Worm (Caenorhabditis elegans) whole organism, mixed stage, embryonic: ENCODE data around the gene clec-207.

Source experiments
- elt-1 ChIP-seq: sonication (generic microtip); optimal IDR thresholded peaks from 2 replicates; lab custom pipeline; 2017; ENCODE audit warnings: missing genetic modification characterization, mild to moderate bottlenecking, missing compliant biosample characterization, antibody characterized with exemption, moderate library complexity, borderline replicate concordance; ENCODE audit not compliant: insufficient read depth
- lin-13 ChIP-seq: fragments of 150-350 bp; optimal IDR thresholded peaks from 2 replicates; lab custom pipeline; 2014; ENCODE audit warnings: missing biosample characterization, missing genetic modification characterization
- lsy-2 ChIP-seq: fragments of 150-350 bp; optimal IDR thresholded peaks from 2 replicates; lab custom pipeline; 2014; ENCODE audit warnings: missing biosample characterization, missing genetic modification characterization
- nhr-76 ChIP-seq: sonication (generic microtip); optimal IDR thresholded peaks from 2 replicates; lab custom pipeline; 2017; ENCODE audit warnings: missing biosample characterization, missing genetic modification characterization
- sptf-1 ChIP-seq: sonication (generic microtip); optimal IDR thresholded peaks from 2 replicates; lab custom pipeline; 2017; ENCODE audit warnings: mild to moderate bottlenecking, missing genetic modification characterization, moderate library complexity, missing compliant biosample characterization
- tbx-8 ChIP-seq: fragments of 200-800 bp; sonication (Bioruptor generic); optimal IDR thresholded peaks from 2 replicates; lab custom pipeline; 2018; ENCODE audit warnings: mild to moderate bottlenecking, missing genetic modification characterization, moderate library complexity, missing compliant biosample characterization
- unc-120 ChIP-seq: sonication (generic microtip); optimal IDR thresholded peaks from 2 replicates; lab custom pipeline; 2017; ENCODE audit warnings: missing genetic modification characterization, missing compliant biosample characterization; ENCODE audit not compliant: poor library complexity, severe bottlenecking

DNA sequence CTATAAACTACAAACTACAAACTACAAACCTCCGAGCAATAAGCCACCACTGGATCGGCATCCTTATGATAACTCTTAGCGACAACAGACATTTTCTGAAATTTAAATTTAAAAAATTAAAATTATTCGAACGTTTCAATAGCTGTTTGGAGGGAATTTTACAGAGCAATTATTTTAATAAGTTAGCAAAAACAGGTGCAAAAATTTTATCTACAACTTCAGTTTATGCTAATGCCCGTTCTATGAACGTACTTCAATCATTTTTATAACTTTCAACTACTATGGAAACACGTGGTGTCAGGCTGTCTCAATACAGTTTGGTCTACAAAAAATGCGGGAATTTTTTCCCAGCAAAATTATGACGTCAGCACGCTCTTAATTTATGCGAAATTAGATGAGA, 42.4 kb upstream of the clec-207 start, which contains the start of gene comt-5:
- no peak for TF ChIP-seq nhr-76
- no peak for TF ChIP-seq unc-120 (tag; lab: Kevin White, UChicago)
- TF ChIP-seq lin-13: no peak
- TF ChIP-seq lsy-2 (tag; lab: Kevin White, UChicago): no peak
- no peak for TF ChIP-seq tbx-8
- TF ChIP-seq elt-1 (tag; lab: Kevin White, UChicago): no peak
- no peak for TF ChIP-seq sptf-1 (tag; lab: Kevin White, UChicago)
